Worm (Caenorhabditis elegans) whole organism, dauer: ENCODE measurements around the gene ipla-7.

Experiments used
- unc-62 ChIP-seq: sonication (generic microtip); optimal IDR thresholded peaks from 2 replicates; lab custom pipeline; 2017; ENCODE audit warnings: missing biosample characterization, missing genetic modification reagents, missing genetic modification characterization

ipla-7 gene

ce11 chrIV:10062728-10063127 lies at the start of gene ipla-7:
ipla-7 (minus strand) TSS chrIV:10062849.
- no peak for TF ChIP-seq unc-62 (GFP tag; lab: Kevin White, UChicago)

ce11 chrIV:10111441-10111840 lies 48.8 kb upstream of the ipla-7 start, which contains the start of gene spch-1:
spch-1 (minus strand) TSS chrIV:10111541.
- no peak for TF ChIP-seq unc-62 (GFP tag; lab: Kevin White, UChicago)

ce11 chrIV:10110870-10111269 lies 48.2 kb upstream of the ipla-7 start:
- TF ChIP-seq unc-62 (GFP tag; lab: Kevin White, UChicago): no peak

ce11 chrIV:10110417-10110816 lies 47.8 kb upstream of the ipla-7 start, which contains the start of gene egl-38:
egl-38 (minus strand) TSS chrIV:10110517.
- TF ChIP-seq unc-62 (GFP tag; lab: Kevin White, UChicago): no peak

- TF ChIP-seq unc-62 (GFP tag; lab: Kevin White, UChicago): no peak
Observed at ce11 chrIV:10096881-10097280, 34.2 kb upstream of the ipla-7 start, which contains the start of gene dis-3. dis-3 (plus strand) TSS chrIV:10097202.

- no peak for TF ChIP-seq unc-62 (GFP tag; lab: Kevin White, UChicago)
Observed at ce11 chrIV:10095171-10095570, 32.5 kb upstream of the ipla-7 start, which contains the start of the genes C04G2.5 and msp-36. C04G2.5 (minus strand) TSS chrIV:10095271. msp-36 (plus strand) TSS chrIV:10095433.

- no peak for TF ChIP-seq unc-62 (GFP tag; lab: Kevin White, UChicago)
Observed at ce11 chrIV:10090358-10090757, 27.7 kb upstream of the ipla-7 start, which contains the start of gene ttbk-5. ttbk-5 (plus strand) TSS chrIV:10090658.

- TF ChIP-seq unc-62 (GFP tag; lab: Kevin White, UChicago): no peak
Observed at ce11 chrIV:10089777-10090176, 27.1 kb upstream of the ipla-7 start, which contains the start of gene ttr-39. ttr-39 (minus strand) TSS chrIV:10089877.

ce11 chrIV:10085401-10086187 lies 22.9 kb upstream of the ipla-7 start, which contains the start of the genes col-2 and ndc-80:
col-2 (minus strand) TSS chrIV:10085451.
ndc-80 (plus strand) TSS chrIV:10086137.
- TF ChIP-seq unc-62 (GFP tag; lab: Kevin White, UChicago): no peak

- TF ChIP-seq unc-62 (GFP tag; lab: Kevin White, UChicago): no peak
Observed at ce11 chrIV:10084323-10084959, 21.8 kb upstream of the ipla-7 start, which contains the start of gene W01B6.8. W01B6.8 (minus strand) TSS chrIV:10084373.

ce11 chrIV:10080816-10081215 lies 18.2 kb upstream of the ipla-7 start, which contains the start of gene W01B6.6:
W01B6.6 (plus strand) TSS chrIV:10081116.
- no peak for TF ChIP-seq unc-62 (GFP tag; lab: Kevin White, UChicago)

- TF ChIP-seq unc-62 (GFP tag; lab: Kevin White, UChicago): no peak
Observed at ce11 chrIV:10078003-10078402, 15.4 kb upstream of the ipla-7 start.

- no peak for TF ChIP-seq unc-62 (GFP tag; lab: Kevin White, UChicago)
Observed at ce11 chrIV:10075899-10076298, 13.2 kb upstream of the ipla-7 start, which contains the start of gene W01B6.5. W01B6.5 (plus strand) TSS chrIV:10076199.

- no peak for TF ChIP-seq unc-62 (GFP tag; lab: Kevin White, UChicago)
Observed at ce11 chrIV:10075034-10075510, 12.4 kb upstream of the ipla-7 start, which contains the start of the genes ttbk-4 and W01B6.4. ttbk-4 (minus strand) TSS chrIV:10075134. W01B6.4 (plus strand) TSS chrIV:10075460.

- TF ChIP-seq unc-62 (GFP tag; lab: Kevin White, UChicago): no peak
Observed at ce11 chrIV:10072527-10072926, 9.9 kb upstream of the ipla-7 start, which contains the start of gene W01B6.3. W01B6.3 (minus strand) TSS chrIV:10072627.
